Worm (Caenorhabditis elegans) whole organism, midembryonic: ENCODE results near the gene C28D4.10.

Source experiments
- T22C8.4 ChIP-seq: fragments of 200-800 bp; sonication (Bioruptor generic); IDR thresholded peaks from 2 replicates; pipeline ENCODE4 v1.3.6; 2022; ENCODE audit warnings: missing genetic modification characterization, missing compliant biosample characterization
- cog-1 ChIP-seq: sonication (generic microtip); optimal IDR thresholded peaks from 2 replicates; lab custom pipeline; 2016; ENCODE audit warnings: missing genetic modification characterization, missing compliant biosample characterization
- flt-1 ChIP-seq: fragments of 200-800 bp; sonication (Bioruptor generic); IDR thresholded peaks from 2 replicates; pipeline ENCODE4 v1.3.6; 2022; ENCODE audit warnings: missing genetic modification characterization, missing compliant biosample characterization
- klf-2 ChIP-seq: fragments of 200-800 bp; sonication (Bioruptor generic); conservative IDR thresholded peaks from 2 replicates; pipeline ENCODE4 v1.3.6; 2022; ENCODE audit warnings: missing genetic modification reagents, missing genetic modification characterization, missing compliant biosample characterization
- med-1 ChIP-seq: sonication (generic microtip); optimal IDR thresholded peaks from 2 replicates; lab custom pipeline; 2017; ENCODE audit warnings: missing genetic modification characterization, mild to moderate bottlenecking, missing compliant biosample characterization, antibody characterized with exemption, missing genetic modification reagents; ENCODE audit not compliant: insufficient read depth
- ref-1 ChIP-seq: fragments of 200-800 bp; sonication (Bioruptor generic); conservative IDR thresholded peaks from 2 replicates; pipeline ENCODE4 v1.3.6; 2022; ENCODE audit warnings: missing genetic modification reagents, missing genetic modification characterization, missing compliant biosample characterization
- ztf-23 ChIP-seq: fragments of 200-800 bp; sonication (Bioruptor generic); IDR thresholded peaks from 2 replicates; pipeline ENCODE4 v1.3.6; 2022; ENCODE audit warnings: missing genetic modification reagents, missing genetic modification characterization, missing compliant biosample characterization
- ztf-29 ChIP-seq: fragments of 200-800 bp; sonication (Bioruptor generic); IDR thresholded peaks from 2 replicates; pipeline ENCODE4 v1.3.6; 2022; ENCODE audit warnings: missing genetic modification reagents, missing genetic modification characterization, missing compliant biosample characterization

DNA sequence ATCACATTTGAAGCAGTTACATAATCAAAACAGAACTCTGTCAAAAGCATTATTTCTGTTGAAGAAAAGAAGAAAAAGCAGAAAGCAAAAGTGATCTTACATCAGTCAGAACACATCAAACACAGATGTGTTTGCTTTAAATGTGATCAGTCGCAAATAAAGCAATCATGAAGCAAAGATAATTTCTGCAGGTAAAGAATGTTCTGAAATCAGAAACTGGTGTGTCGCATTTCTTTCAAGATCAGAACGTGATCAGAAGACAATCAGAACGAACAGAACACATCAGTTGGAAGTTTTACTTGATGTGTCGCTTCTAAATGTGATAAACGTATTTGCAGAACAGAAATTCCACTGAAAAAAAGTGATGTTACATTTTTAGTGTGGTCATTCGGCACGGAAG, 39.2 kb upstream of the C28D4.10 start:
- TF ChIP-seq ztf-29 (GFP tag; lab: Robert Waterston, UW), result no peak
- no peak for TF ChIP-seq med-1 (GFP tag; lab: Kevin White, UChicago)
- no peak for TF ChIP-seq klf-2
- TF ChIP-seq flt-1 (GFP tag; lab: Robert Waterston, UW), result no peak
- no peak for TF ChIP-seq ztf-23 (GFP tag; lab: Robert Waterston, UW)
- no peak for TF ChIP-seq cog-1
- no peak for TF ChIP-seq ref-1 (GFP tag; lab: Robert Waterston, UW)
- TF ChIP-seq T22C8.4 (GFP tag; lab: Robert Waterston, UW), result no peak
